Worm (Caenorhabditis elegans) whole organism, mixed stage, embryonic: ENCODE measurements around the gene klc-2.

ENCODE experiments used
- blmp-1 ChIP-seq: fragments of 150-350 bp; optimal IDR thresholded peaks from 2 replicates; lab custom pipeline; 2014; ENCODE audit warnings: missing biosample characterization, missing genetic modification characterization
- ces-1 ChIP-seq: fragments of 150-350 bp; optimal IDR thresholded peaks from 2 replicates; lab custom pipeline; 2014; ENCODE audit warnings: missing biosample characterization, missing genetic modification reagents, missing genetic modification characterization
- cnd-1 ChIP-seq: fragments of 200-800 bp; sonication (Bioruptor generic); optimal IDR thresholded peaks from 2 replicates; lab custom pipeline; 2018; ENCODE audit warnings: mild to moderate bottlenecking, missing genetic modification characterization, missing compliant biosample characterization
- drap-1 ChIP-seq: fragments of 200-800 bp; sonication (Bioruptor generic); optimal IDR thresholded peaks from 3 replicates; lab custom pipeline; 2018; ENCODE audit warnings: mild to moderate bottlenecking, missing genetic modification characterization, missing compliant biosample characterization
- elt-1 ChIP-seq: sonication (generic microtip); optimal IDR thresholded peaks from 2 replicates; lab custom pipeline; 2017; ENCODE audit warnings: missing genetic modification characterization, mild to moderate bottlenecking, missing compliant biosample characterization, antibody characterized with exemption, moderate library complexity, borderline replicate concordance; ENCODE audit not compliant: insufficient read depth
- elt-3 ChIP-seq: fragments of 150-350 bp; optimal IDR thresholded peaks from 2 replicates; lab custom pipeline; 2014; ENCODE audit warnings: missing biosample characterization, missing genetic modification characterization
- lin-13 ChIP-seq: fragments of 150-350 bp; optimal IDR thresholded peaks from 2 replicates; lab custom pipeline; 2014; ENCODE audit warnings: missing biosample characterization, missing genetic modification characterization
- lin-32 ChIP-seq: fragments of 200-800 bp; sonication (Bioruptor generic); optimal IDR thresholded peaks from 2 replicates; lab custom pipeline; 2018; ENCODE audit warnings: mild to moderate bottlenecking, missing genetic modification characterization, missing compliant biosample characterization
- lsy-2 ChIP-seq: fragments of 150-350 bp; optimal IDR thresholded peaks from 2 replicates; lab custom pipeline; 2014; ENCODE audit warnings: missing biosample characterization, missing genetic modification characterization
- mab-5 ChIP-seq: fragments of 150-350 bp; optimal IDR thresholded peaks from 2 replicates; lab custom pipeline; 2014; ENCODE audit warnings: missing biosample characterization, missing genetic modification characterization
- nhr-2 ChIP-seq: fragments of 150-350 bp; optimal IDR thresholded peaks from 2 replicates; lab custom pipeline; 2014; ENCODE audit warnings: missing biosample characterization, missing genetic modification characterization
- nhr-76 ChIP-seq: sonication (generic microtip); optimal IDR thresholded peaks from 2 replicates; lab custom pipeline; 2017; ENCODE audit warnings: missing biosample characterization, missing genetic modification characterization
- pha-4 ChIP-seq: fragments of 150-350 bp; optimal IDR thresholded peaks from 2 replicates; lab custom pipeline; 2018; ENCODE audit warnings: missing biosample characterization, missing genetic modification reagents, missing genetic modification characterization
- sem-2 ChIP-seq: fragments of 200-800 bp; sonication (Bioruptor generic); optimal IDR thresholded peaks from 2 replicates; lab custom pipeline; 2018; ENCODE audit warnings: mild to moderate bottlenecking, missing genetic modification characterization, missing compliant biosample characterization
- snpc-4 ChIP-seq: fragments of 150-350 bp; optimal IDR thresholded peaks from 2 replicates; lab custom pipeline; 2014; ENCODE audit warnings: missing biosample characterization, missing genetic modification characterization
- sptf-1 ChIP-seq: sonication (generic microtip); optimal IDR thresholded peaks from 2 replicates; lab custom pipeline; 2017; ENCODE audit warnings: mild to moderate bottlenecking, missing genetic modification characterization, moderate library complexity, missing compliant biosample characterization
- tbx-8 ChIP-seq: fragments of 200-800 bp; sonication (Bioruptor generic); optimal IDR thresholded peaks from 2 replicates; lab custom pipeline; 2018; ENCODE audit warnings: mild to moderate bottlenecking, missing genetic modification characterization, moderate library complexity, missing compliant biosample characterization
- unc-120 ChIP-seq: sonication (generic microtip); optimal IDR thresholded peaks from 2 replicates; lab custom pipeline; 2017; ENCODE audit warnings: missing genetic modification characterization, missing compliant biosample characterization; ENCODE audit not compliant: poor library complexity, severe bottlenecking
- unc-39 ChIP-seq: fragments of 150-350 bp; optimal IDR thresholded peaks from 2 replicates; lab custom pipeline; 2014; ENCODE audit warnings: missing biosample characterization, missing genetic modification characterization
- zip-8 ChIP-seq: fragments of 150-350 bp; optimal IDR thresholded peaks from 2 replicates; lab custom pipeline; 2014; ENCODE audit warnings: missing biosample characterization, missing genetic modification characterization

klc-2 gene

ce11 chrV:5571691-5572090 lies 9.5 kb downstream of the klc-2 start:
- TF ChIP-seq ces-1 (GFP tag; lab: Kevin White, UChicago) (peak; percentile 32), unc-120 (tag; lab: Kevin White, UChicago) (no peak), snpc-4 (tag; lab: Kevin White, UChicago) (no peak), elt-3 (tag; lab: Kevin White, UChicago) (no peak)

ce11 chrV:5570433-5570832 lies 10.8 kb downstream of the klc-2 start, which contains the start of gene glb-6:
TSS of gene glb-6 (minus strand) at chrV:5570533.
- TF ChIP-seq lsy-2 (tag; lab: Kevin White, UChicago), result no peak
- no peak for TF ChIP-seq blmp-1 (tag; lab: Kevin White, UChicago)
- TF ChIP-seq ces-1 (GFP tag; lab: Kevin White, UChicago), result peak; percentile 21

ce11 chrV:5567119-5567518 lies 14.1 kb downstream of the klc-2 start, which contains the start of gene C18C4.7:
TSS of gene C18C4.7 (minus strand) at chrV:5567219.
- TF ChIP-seq blmp-1 (tag; lab: Kevin White, UChicago), result no peak
- TF ChIP-seq pha-4 (tag; lab: Kevin White, UChicago), result no peak
- TF ChIP-seq mab-5, result no peak
- no peak for TF ChIP-seq unc-120 (tag; lab: Kevin White, UChicago)
- no peak for TF ChIP-seq drap-1 (GFP tag; lab: Kevin White, UChicago)
- TF ChIP-seq sem-2 (GFP tag; lab: Kevin White, UChicago), result no peak
- TF ChIP-seq unc-39, result no peak
- TF ChIP-seq elt-1 (tag; lab: Kevin White, UChicago), result no peak
- TF ChIP-seq lin-13 (tag; lab: Kevin White, UChicago), result no peak
- no peak for TF ChIP-seq sptf-1 (tag; lab: Kevin White, UChicago)
- TF ChIP-seq tbx-8 (GFP tag; lab: Kevin White, UChicago), result no peak
- no peak for TF ChIP-seq snpc-4 (tag; lab: Kevin White, UChicago)

- no peak for TF ChIP-seq cnd-1 (tag; lab: Kevin White, UChicago)
- no peak for TF ChIP-seq ces-1 (GFP tag; lab: Kevin White, UChicago)
These were observed 21.3 kb downstream of the klc-2 start for ce11 chrV:5559882-5560281.

- no peak for TF ChIP-seq nhr-2
These were observed 22.6 kb downstream of the klc-2 start, which contains the start of gene glb-5 for ce11 chrV:5558590-5558989. TSS of gene glb-5 (plus strand) at chrV:5558890.

ce11 chrV:5548497-5548896 lies 32.7 kb downstream of the klc-2 start:
- TF ChIP-seq zip-8 (peak; percentile 75), lin-32 (GFP tag; lab: Kevin White, UChicago) (no peak)

ce11 chrV:5548051-5548450 lies 33.2 kb downstream of the klc-2 start, which contains the start of gene ugt-48:
TSS of gene ugt-48 (minus strand) at chrV:5548062.
- no peak for TF ChIP-seq lin-32 (GFP tag; lab: Kevin White, UChicago)

ce11 chrV:5538500-5538899 lies 42.7 kb downstream of the klc-2 start, which contains the start of gene cft-1:
TSS of gene cft-1 (plus strand) at chrV:5538800.
- TF ChIP-seq pha-4 (tag; lab: Kevin White, UChicago) (no peak), sem-2 (GFP tag; lab: Kevin White, UChicago) (no peak)

ce11 chrV:5536240-5536811 lies 44.9 kb downstream of the klc-2 start, which contains the start of the genes cox-16 and syp-2:
TSS of gene cox-16 (minus strand) at chrV:5536243.
TSS of gene syp-2 (plus strand) at chrV:5536487.
- TF ChIP-seq nhr-76, result no peak
- no peak for TF ChIP-seq elt-3 (tag; lab: Kevin White, UChicago)
- TF ChIP-seq zip-8, result no peak
- TF ChIP-seq sptf-1 (tag; lab: Kevin White, UChicago), result no peak
- no peak for TF ChIP-seq nhr-2
- no peak for TF ChIP-seq lin-13 (tag; lab: Kevin White, UChicago)
- TF ChIP-seq unc-120 (tag; lab: Kevin White, UChicago), result no peak
